Worm (Caenorhabditis elegans): ENCODE data around the gene sma-9.

DNA sequence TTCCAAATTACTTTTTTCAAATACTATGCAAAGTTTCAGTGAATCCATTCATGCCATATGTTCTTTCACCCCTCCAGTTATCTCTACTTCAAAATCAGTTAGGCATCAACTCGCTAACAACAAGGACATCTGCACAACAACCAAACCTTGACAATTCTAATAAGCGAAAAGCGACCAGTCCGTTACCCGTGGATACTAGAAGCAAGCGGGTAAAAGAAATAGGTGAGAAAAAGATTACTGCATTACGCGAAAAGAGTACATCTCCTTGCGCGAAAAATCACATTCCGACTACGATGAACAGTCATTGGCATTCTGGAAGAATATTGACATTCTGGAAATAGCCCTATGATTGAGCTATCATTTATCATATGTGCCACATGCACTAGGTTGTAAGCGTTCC, 12.9 kb upstream of the sma-9 start:
- TF ChIP-seq snpc-1.3 (tag; optimal IDR thresholded peaks at IDR 0.05; ENCODE audit: insufficient read depth): no peak
- TF ChIP-seq hlh-26 (GFP tag; conservative IDR thresholded peaks at IDR 0.05): no peak
- no peak for TF ChIP-seq mcd-1 (GFP tag; IDR thresholded peaks at IDR 0.05)
- TF ChIP-seq madf-3 (GFP tag; IDR thresholded peaks at IDR 0.05): no peak
- TF ChIP-seq nhr-120 (GFP tag; IDR thresholded peaks at IDR 0.05): no peak

All from whole organism, young adult.